Fruit fly (Drosophila melanogaster): ENCODE results near the gene Ir21a.

Ir21a gene

dm6 chr2L:56865-57264 lies 31.9 kb upstream of the Ir21a start:
- TF ChIP-seq topi (GFP tag; optimal IDR thresholded peaks at IDR 0.05), result no peak
- TF ChIP-seq svp (GFP tag), result no peak
- TF ChIP-seq CG34406 (GFP tag; optimal IDR thresholded peaks at IDR 0.05), result no peak
- no peak for TF ChIP-seq CG11902 (GFP tag; optimal IDR thresholded peaks at IDR 0.05)
- TF ChIP-seq Hr4 (GFP tag; optimal IDR thresholded peaks at IDR 0.05), result no peak
- no peak for TF ChIP-seq CG8119 (GFP tag; IDR thresholded peaks at IDR 0.05)

- TF ChIP-seq Lpt (GFP tag; optimal IDR thresholded peaks at IDR 0.05) (no peak), CG15336 (GFP tag; IDR thresholded peaks at IDR 0.05) (no peak)
These were observed 28.2 kb upstream of the Ir21a start for dm6 chr2L:53108-53507.

- TF ChIP-seq Smox (GFP tag; optimal IDR thresholded peaks at IDR 0.05), result no peak
- TF ChIP-seq CG11762 (GFP tag; optimal IDR thresholded peaks at IDR 0.05; ENCODE audit: insufficient read depth), result no peak
- TF ChIP-seq Eip93F (GFP tag; optimal IDR thresholded peaks at IDR 0.05), result no peak
- no peak for TF ChIP-seq Sox14 (GFP tag; optimal IDR thresholded peaks at IDR 0.05)
- TF ChIP-seq CG8119 (GFP tag; IDR thresholded peaks at IDR 0.05), result no peak
- no peak for TF ChIP-seq CG10669 (GFP tag; optimal IDR thresholded peaks at IDR 0.05)
- TF ChIP-seq Hr39 (GFP tag; optimal IDR thresholded peaks at IDR 0.05), result no peak
- TF ChIP-seq Met (GFP tag; optimal IDR thresholded peaks at IDR 0.05), result no peak
These were observed 10.5 kb upstream of the Ir21a start for dm6 chr2L:35452-35851.

dm6 chr2L:34054-34453 lies 9.1 kb upstream of the Ir21a start:
- TF ChIP-seq svp (GFP tag), result no peak
- TF ChIP-seq Ets21C (GFP tag; optimal IDR thresholded peaks at IDR 0.05), result no peak
- no peak for TF ChIP-seq Hr38 (GFP tag; optimal IDR thresholded peaks at IDR 0.05)
- no peak for TF ChIP-seq achi (GFP tag; optimal IDR thresholded peaks at IDR 0.05)
- TF ChIP-seq CG6792 (GFP tag; optimal IDR thresholded peaks at IDR 0.05), result no peak
- TF ChIP-seq fd85E (GFP tag; optimal IDR thresholded peaks at IDR 0.05), result no peak
- TF ChIP-seq CG3032 (tag; optimal IDR thresholded peaks at IDR 0.05), result no peak
- TF ChIP-seq Blimp-1 (GFP tag; optimal IDR thresholded peaks at IDR 0.05), result no peak
- no peak for TF ChIP-seq eg (GFP tag; IDR thresholded peaks at IDR 0.05)
- TF ChIP-seq Met (GFP tag; optimal IDR thresholded peaks at IDR 0.05), result no peak
- no peak for TF ChIP-seq CG6276 (GFP tag; optimal IDR thresholded peaks at IDR 0.05)
- TF ChIP-seq net (GFP tag; optimal IDR thresholded peaks at IDR 0.05), result no peak
- no peak for TF ChIP-seq vri (GFP tag; optimal IDR thresholded peaks at IDR 0.05)

dm6 chr2L:21587-21986 lies 3.4 kb downstream of the Ir21a start:
- TF ChIP-seq CG6276 (GFP tag; optimal IDR thresholded peaks at IDR 0.05) (peak; percentile 53), CG3919 (GFP tag; optimal IDR thresholded peaks at IDR 0.05) (no peak)

- peak; percentile 45; the same call in 1 of the 2 replicates for TF ChIP-seq CG15336 (GFP tag; IDR thresholded peaks at IDR 0.05)
These were observed 4.5 kb downstream of the Ir21a start for dm6 chr2L:20410-20809.

- TF ChIP-seq CG7368 (GFP tag; optimal IDR thresholded peaks at IDR 0.05) (no peak), fd85E (GFP tag; optimal IDR thresholded peaks at IDR 0.05) (no peak), Smox (GFP tag; optimal IDR thresholded peaks at IDR 0.05) (no peak), net (GFP tag; optimal IDR thresholded peaks at IDR 0.05) (no peak), CG6276 (GFP tag; optimal IDR thresholded peaks at IDR 0.05) (no peak), CG1621 (tag; optimal IDR thresholded peaks at IDR 0.05) (no peak), CG31627 (GFP tag; optimal IDR thresholded peaks at IDR 0.05) (no peak), fkh (GFP tag; optimal IDR thresholded peaks at IDR 0.05) (no peak), Hr39 (GFP tag; optimal IDR thresholded peaks at IDR 0.05) (no peak), lz (GFP tag; optimal IDR thresholded peaks at IDR 0.05) (no peak)
These were observed 19.4 kb downstream of the Ir21a start for dm6 chr2L:5560-5959.

Measured in whole organism, prepupa.